Worm (Caenorhabditis elegans) whole organism, L4 larva: ENCODE data around the gene Y66A7A.4.
A peak's percentile ranks its signal among the peaks of the same experiment; 100 is the strongest.

Experiments
- dmd-8 ChIP-seq: fragments of 200-800 bp; sonication (Bioruptor generic); IDR thresholded peaks from 2 replicates; pipeline ENCODE4 v1.3.6; 2022; ENCODE audit warnings: missing genetic modification characterization, missing compliant biosample characterization
- hlh-30 ChIP-seq: sonication (generic microtip); optimal IDR thresholded peaks from 2 replicates; lab custom pipeline; 2017; ENCODE audit warnings: antibody characterized with exemption, mild to moderate bottlenecking, missing genetic modification characterization, missing compliant biosample characterization; ENCODE audit not compliant: insufficient read depth
- lsy-2 ChIP-seq, 2 experiments: fragments of 150-350 bp in 1 of 2; sonication (generic microtip) in 1 of 2; optimal IDR thresholded peaks; 2 replicates each; lab custom pipeline; 2014 to 2017; ENCODE audit warnings: missing biosample characterization in 2 of 2, missing genetic modification characterization in 2 of 2
- mdt-29 ChIP-seq: fragments of 200-800 bp; sonication (Bioruptor generic); IDR thresholded peaks from 2 replicates; pipeline ENCODE4 v1.3.6; 2022; ENCODE audit warnings: missing genetic modification reagents, missing genetic modification characterization, missing compliant biosample characterization
- nhr-11 ChIP-seq: fragments of 150-350 bp; optimal IDR thresholded peaks from 2 replicates; lab custom pipeline; 2014; ENCODE audit warnings: missing biosample characterization, missing genetic modification characterization
- unc-130 ChIP-seq: sonication (generic microtip); optimal IDR thresholded peaks from 2 replicates; lab custom pipeline; 2016; ENCODE audit warnings: missing genetic modification reagents, missing genetic modification characterization, missing compliant biosample characterization
- vab-7 ChIP-seq: fragments of 200-800 bp; sonication (Bioruptor generic); IDR thresholded peaks from 2 replicates; pipeline ENCODE4 v1.3.6; 2022; ENCODE audit warnings: missing genetic modification reagents, missing genetic modification characterization, missing compliant biosample characterization

The Y66A7A.4 gene

ce11 chrIII:11663400-11663799, 51.0 kb downstream of the Y66A7A.4 start (continued):
- TF ChIP-seq vab-7 (no peak), lsy-2 (tag; optimal IDR thresholded peaks at IDR 0.05; lab: Kevin White, UChicago) (peak in 1 of 2 experiments; percentile 1), mdt-29 (GFP tag; lab: Robert Waterston, UW) (no peak), unc-130 (no peak), hlh-30 (tag; lab: Kevin White, UChicago) (peak; percentile 1), dmd-8 (no peak), nhr-11 (no peak)
